Worm (Caenorhabditis elegans) whole organism, mixed stage, embryonic: ENCODE measurements around the gene T28F3.11.

Experiments
- M03D4.4 ChIP-seq: sonication (generic microtip); optimal IDR thresholded peaks from 2 replicates; lab custom pipeline; 2017; ENCODE audit warnings: mild to moderate bottlenecking, missing genetic modification characterization, missing compliant biosample characterization
- bed-3 ChIP-seq: fragments of 200-800 bp; sonication (Bioruptor generic); optimal IDR thresholded peaks from 3 replicates; lab custom pipeline; 2018; ENCODE audit warnings: mild to moderate bottlenecking, missing genetic modification characterization, moderate library complexity, missing compliant biosample characterization
- blmp-1 ChIP-seq: fragments of 150-350 bp; optimal IDR thresholded peaks from 2 replicates; lab custom pipeline; 2014; ENCODE audit warnings: missing biosample characterization, missing genetic modification characterization
- ceh-39 ChIP-seq: fragments of 150-350 bp; optimal IDR thresholded peaks from 2 replicates; lab custom pipeline; 2014; ENCODE audit warnings: missing biosample characterization, missing genetic modification characterization
- ceh-43 ChIP-seq: fragments of 200-800 bp; sonication (Bioruptor generic); optimal IDR thresholded peaks from 2 replicates; lab custom pipeline; 2018; ENCODE audit warnings: mild to moderate bottlenecking, missing genetic modification characterization, moderate library complexity, missing compliant biosample characterization
- ceh-83 ChIP-seq: fragments of 200-800 bp; sonication (Bioruptor generic); optimal IDR thresholded peaks from 2 replicates; lab custom pipeline; 2018; ENCODE audit warnings: mild to moderate bottlenecking, missing genetic modification characterization, missing compliant biosample characterization
- ces-1 ChIP-seq: fragments of 150-350 bp; optimal IDR thresholded peaks from 2 replicates; lab custom pipeline; 2014; ENCODE audit warnings: missing biosample characterization, missing genetic modification reagents, missing genetic modification characterization
- cnd-1 ChIP-seq: fragments of 200-800 bp; sonication (Bioruptor generic); optimal IDR thresholded peaks from 2 replicates; lab custom pipeline; 2018; ENCODE audit warnings: mild to moderate bottlenecking, missing genetic modification characterization, missing compliant biosample characterization
- elt-1 ChIP-seq: sonication (generic microtip); optimal IDR thresholded peaks from 2 replicates; lab custom pipeline; 2017; ENCODE audit warnings: missing genetic modification characterization, mild to moderate bottlenecking, missing compliant biosample characterization, antibody characterized with exemption, moderate library complexity, borderline replicate concordance; ENCODE audit not compliant: insufficient read depth
- elt-3 ChIP-seq: fragments of 150-350 bp; optimal IDR thresholded peaks from 2 replicates; lab custom pipeline; 2014; ENCODE audit warnings: missing biosample characterization, missing genetic modification characterization
- flh-1 ChIP-seq: fragments of 200-800 bp; sonication (Bioruptor generic); optimal IDR thresholded peaks from 2 replicates; lab custom pipeline; 2018; ENCODE audit warnings: mild to moderate bottlenecking, missing genetic modification characterization, moderate library complexity, missing compliant biosample characterization
- ham-2 ChIP-seq: fragments of 200-800 bp; sonication (Bioruptor generic); optimal IDR thresholded peaks from 2 replicates; lab custom pipeline; 2018; ENCODE audit warnings: mild to moderate bottlenecking, missing genetic modification characterization, missing compliant biosample characterization
- hlh-1 ChIP-seq: fragments of 150-350 bp; optimal IDR thresholded peaks from 2 replicates; lab custom pipeline; 2014; ENCODE audit warnings: missing biosample characterization, missing genetic modification reagents, missing genetic modification characterization
- lin-13 ChIP-seq: fragments of 150-350 bp; optimal IDR thresholded peaks from 2 replicates; lab custom pipeline; 2014; ENCODE audit warnings: missing biosample characterization, missing genetic modification characterization
- lin-32 ChIP-seq: fragments of 200-800 bp; sonication (Bioruptor generic); optimal IDR thresholded peaks from 2 replicates; lab custom pipeline; 2018; ENCODE audit warnings: mild to moderate bottlenecking, missing genetic modification characterization, missing compliant biosample characterization
- lsy-2 ChIP-seq: fragments of 150-350 bp; optimal IDR thresholded peaks from 2 replicates; lab custom pipeline; 2014; ENCODE audit warnings: missing biosample characterization, missing genetic modification characterization
- mab-5 ChIP-seq: fragments of 150-350 bp; optimal IDR thresholded peaks from 2 replicates; lab custom pipeline; 2014; ENCODE audit warnings: missing biosample characterization, missing genetic modification characterization
- mep-1 ChIP-seq: fragments of 150-350 bp; optimal IDR thresholded peaks from 2 replicates; lab custom pipeline; 2017; ENCODE audit warnings: missing biosample characterization, missing genetic modification reagents, missing genetic modification characterization, inconsistent platforms
- mls-2 ChIP-seq: sonication (generic microtip); optimal IDR thresholded peaks from 2 replicates; lab custom pipeline; 2016; ENCODE audit warnings: mild to moderate bottlenecking, missing genetic modification characterization, moderate library complexity, missing compliant biosample characterization
- nhr-12 ChIP-seq: fragments of 150-350 bp; optimal IDR thresholded peaks from 2 replicates; lab custom pipeline; 2014; ENCODE audit warnings: missing biosample characterization, missing genetic modification characterization
- nhr-2 ChIP-seq: fragments of 150-350 bp; optimal IDR thresholded peaks from 2 replicates; lab custom pipeline; 2014; ENCODE audit warnings: missing biosample characterization, missing genetic modification characterization
- nhr-237 ChIP-seq: fragments of 150-350 bp; optimal IDR thresholded peaks from 2 replicates; lab custom pipeline; 2014; ENCODE audit warnings: missing biosample characterization, missing genetic modification characterization
- nhr-28 ChIP-seq: fragments of 150-350 bp; optimal IDR thresholded peaks from 2 replicates; lab custom pipeline; 2014; ENCODE audit warnings: missing biosample characterization, missing genetic modification characterization
- pha-4 ChIP-seq: fragments of 150-350 bp; optimal IDR thresholded peaks from 2 replicates; lab custom pipeline; 2018; ENCODE audit warnings: missing biosample characterization, missing genetic modification reagents, missing genetic modification characterization
- sem-2 ChIP-seq: fragments of 200-800 bp; sonication (Bioruptor generic); optimal IDR thresholded peaks from 2 replicates; lab custom pipeline; 2018; ENCODE audit warnings: mild to moderate bottlenecking, missing genetic modification characterization, missing compliant biosample characterization
- snpc-4 ChIP-seq: fragments of 150-350 bp; optimal IDR thresholded peaks from 2 replicates; lab custom pipeline; 2014; ENCODE audit warnings: missing biosample characterization, missing genetic modification characterization
- sptf-1 ChIP-seq: sonication (generic microtip); optimal IDR thresholded peaks from 2 replicates; lab custom pipeline; 2017; ENCODE audit warnings: mild to moderate bottlenecking, missing genetic modification characterization, moderate library complexity, missing compliant biosample characterization
- tbx-8 ChIP-seq: fragments of 200-800 bp; sonication (Bioruptor generic); optimal IDR thresholded peaks from 2 replicates; lab custom pipeline; 2018; ENCODE audit warnings: mild to moderate bottlenecking, missing genetic modification characterization, moderate library complexity, missing compliant biosample characterization
- unc-39 ChIP-seq: fragments of 150-350 bp; optimal IDR thresholded peaks from 2 replicates; lab custom pipeline; 2014; ENCODE audit warnings: missing biosample characterization, missing genetic modification characterization
- unc-62 ChIP-seq: fragments of 150-350 bp; optimal IDR thresholded peaks from 2 replicates; lab custom pipeline; 2014; ENCODE audit warnings: missing biosample characterization, missing genetic modification reagents, missing genetic modification characterization
- zip-8 ChIP-seq: fragments of 150-350 bp; optimal IDR thresholded peaks from 2 replicates; lab custom pipeline; 2014; ENCODE audit warnings: missing biosample characterization, missing genetic modification characterization
- ztf-11 ChIP-seq: fragments of 150-350 bp; optimal IDR thresholded peaks from 2 replicates; lab custom pipeline; 2014; ENCODE audit warnings: missing biosample characterization, missing genetic modification characterization

The T28F3.11 gene

DNA sequence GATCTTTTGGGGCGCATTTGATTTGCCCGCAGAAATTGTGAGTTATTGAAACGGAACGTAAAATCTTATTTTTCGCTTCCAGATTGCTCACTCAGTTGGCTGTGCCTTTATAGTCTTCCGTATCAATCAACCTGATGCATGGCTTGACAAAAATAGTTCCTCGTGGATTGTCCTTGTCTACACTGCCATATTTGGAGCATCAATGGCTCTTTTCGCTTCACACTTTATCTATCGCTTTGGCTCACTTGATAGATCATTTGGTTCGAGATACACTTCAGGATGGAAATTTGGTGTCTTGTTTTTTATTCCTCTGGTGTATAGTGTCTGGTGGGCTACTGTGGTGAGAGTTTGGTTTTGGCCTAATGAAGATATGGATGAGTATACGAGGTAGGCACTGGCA, 25.8 kb downstream of the T28F3.11 start:
- TF ChIP-seq lsy-2 (tag; lab: Kevin White, UChicago) (no peak), ceh-83 (GFP tag; lab: Kevin White, UChicago) (no peak), lin-32 (GFP tag; lab: Kevin White, UChicago) (no peak), snpc-4 (tag; lab: Kevin White, UChicago) (no peak), mab-5 (tag; lab: Kevin White, UChicago) (no peak), elt-1 (tag; lab: Kevin White, UChicago) (no peak), unc-39 (tag; lab: Kevin White, UChicago) (no peak), ceh-39 (tag; lab: Kevin White, UChicago) (no peak), sem-2 (no peak), ceh-43 (GFP tag; lab: Kevin White, UChicago) (no peak), ham-2 (no peak), bed-3 (no peak), mep-1 (tag; lab: Kevin White, UChicago) (no peak)
- TF ChIP-seq, all 35 proteins: peak for 0

DNA sequence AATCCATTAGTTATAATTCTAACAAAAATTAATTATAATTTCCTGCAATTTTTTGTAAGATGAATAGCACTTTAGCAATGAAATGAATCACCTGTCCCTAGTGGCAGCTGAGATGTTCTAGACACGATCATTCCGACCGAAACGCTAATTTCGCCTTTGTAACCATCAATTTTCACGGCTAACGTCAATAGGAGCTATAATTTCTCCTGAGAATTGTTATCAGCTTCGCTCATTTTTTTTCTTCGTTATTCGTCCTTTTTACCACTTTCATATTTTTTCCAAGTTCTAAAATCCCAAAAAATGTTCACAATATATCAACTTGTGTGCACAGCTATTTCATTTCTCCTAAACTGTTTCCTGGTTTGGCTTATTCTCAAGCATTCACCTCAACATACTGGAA, 26.2 kb downstream of the T28F3.11 start, which contains the start of gene str-187:
Gene str-187, plus strand, starts transcription at position 301 of the 400 bp plus-strand sequence.
- TF ChIP-seq ceh-39 (tag; lab: Kevin White, UChicago) (no peak), mls-2 (tag; lab: Kevin White, UChicago) (no peak), ceh-83 (GFP tag; lab: Kevin White, UChicago) (no peak), unc-62 (GFP tag; lab: Kevin White, UChicago) (no peak), zip-8 (tag; lab: Kevin White, UChicago) (no peak), lsy-2 (tag; lab: Kevin White, UChicago) (no peak), nhr-12 (no peak), flh-1 (no peak), M03D4.4 (tag; lab: Kevin White, UChicago) (no peak), lin-13 (no peak), cnd-1 (no peak)

DNA sequence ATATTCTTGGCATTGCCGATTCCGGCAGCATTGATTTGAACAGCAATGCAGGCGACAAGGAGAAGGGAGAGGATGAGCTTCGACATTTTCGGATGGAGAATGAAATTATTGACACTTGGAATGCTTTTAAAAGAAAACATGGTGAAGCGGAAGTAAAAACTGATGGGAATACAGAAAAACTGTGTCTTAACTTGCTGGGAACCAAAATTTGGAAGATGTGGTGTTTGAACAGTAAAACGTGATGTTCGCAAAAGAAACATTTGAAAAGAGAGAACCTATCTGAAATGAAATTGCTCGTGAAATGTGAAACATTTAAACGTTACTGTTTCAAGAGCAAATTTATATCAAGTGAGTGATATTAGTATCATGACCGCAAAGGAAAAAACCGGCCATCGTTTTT, 26.8 kb downstream of the T28F3.11 start, which contains the start of gene F26D10.13:
Gene F26D10.13, minus strand, starts transcription at position 101 of the 400 bp plus-strand sequence.
- TF ChIP-seq flh-1 (no peak), M03D4.4 (tag; lab: Kevin White, UChicago) (no peak), ham-2 (no peak), unc-62 (GFP tag; lab: Kevin White, UChicago) (no peak), ceh-39 (tag; lab: Kevin White, UChicago) (no peak), bed-3 (no peak), nhr-28 (tag; lab: Kevin White, UChicago) (no peak), snpc-4 (tag; lab: Kevin White, UChicago) (no peak), tbx-8 (GFP tag; lab: Kevin White, UChicago) (no peak), ceh-43 (GFP tag; lab: Kevin White, UChicago) (no peak), ces-1 (GFP tag; lab: Kevin White, UChicago) (no peak), blmp-1 (tag; lab: Kevin White, UChicago) (no peak)

DNA sequence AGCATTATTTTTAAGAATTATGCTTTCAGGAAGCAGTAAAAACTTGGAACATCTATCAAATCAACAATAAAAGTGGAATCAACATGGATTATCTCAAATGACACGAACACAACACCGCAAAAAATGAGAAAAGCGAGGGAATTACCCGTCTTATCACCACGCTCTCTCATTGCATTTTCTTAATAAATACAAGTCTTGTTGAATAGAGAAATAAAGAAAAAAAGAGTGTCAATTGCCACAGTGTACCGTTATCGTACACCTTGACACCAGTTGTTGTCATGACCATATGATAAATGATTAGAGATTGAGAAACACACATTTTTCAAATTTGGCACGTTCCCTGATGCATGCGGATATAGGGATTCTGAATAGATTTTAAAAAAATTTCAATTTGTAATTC, 27.8 kb downstream of the T28F3.11 start:
- TF ChIP-seq ztf-11 (tag; lab: Kevin White, UChicago) (no peak), nhr-28 (tag; lab: Kevin White, UChicago) (no peak), bed-3 (no peak), ceh-39 (tag; lab: Kevin White, UChicago) (no peak), tbx-8 (GFP tag; lab: Kevin White, UChicago) (no peak), ceh-83 (GFP tag; lab: Kevin White, UChicago) (no peak), lin-32 (GFP tag; lab: Kevin White, UChicago) (no peak), blmp-1 (tag; lab: Kevin White, UChicago) (no peak), sem-2 (no peak)

DNA sequence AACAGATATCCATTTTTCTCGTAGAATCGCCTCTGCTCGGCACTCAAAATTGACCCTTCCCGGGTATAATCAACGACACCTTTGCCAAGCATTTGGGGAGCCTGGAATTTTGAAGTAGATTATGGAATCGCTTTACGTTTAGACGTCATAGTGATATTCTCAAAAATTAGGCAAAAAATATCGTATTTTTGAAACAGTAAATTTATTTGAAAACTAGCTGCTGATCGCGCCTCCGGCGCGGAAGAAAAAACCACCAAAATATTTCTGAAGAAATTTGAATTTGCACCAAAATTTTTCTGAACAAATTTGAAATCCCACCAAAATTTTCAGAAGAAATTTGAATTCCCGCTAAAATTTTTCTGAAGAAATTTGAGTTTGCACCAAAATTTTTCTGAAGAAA, 29.1 kb downstream of the T28F3.11 start, which contains the start of gene ZK550.6:
Gene ZK550.6, minus strand, starts transcription at position 101 of the 400 bp plus-strand sequence.
- TF ChIP-seq M03D4.4 (tag; lab: Kevin White, UChicago) (no peak), hlh-1 (tag; lab: Kevin White, UChicago) (no peak), elt-1 (tag; lab: Kevin White, UChicago) (no peak), ceh-43 (GFP tag; lab: Kevin White, UChicago) (no peak)
- TF ChIP-seq, all 35 proteins: peak for 0

DNA sequence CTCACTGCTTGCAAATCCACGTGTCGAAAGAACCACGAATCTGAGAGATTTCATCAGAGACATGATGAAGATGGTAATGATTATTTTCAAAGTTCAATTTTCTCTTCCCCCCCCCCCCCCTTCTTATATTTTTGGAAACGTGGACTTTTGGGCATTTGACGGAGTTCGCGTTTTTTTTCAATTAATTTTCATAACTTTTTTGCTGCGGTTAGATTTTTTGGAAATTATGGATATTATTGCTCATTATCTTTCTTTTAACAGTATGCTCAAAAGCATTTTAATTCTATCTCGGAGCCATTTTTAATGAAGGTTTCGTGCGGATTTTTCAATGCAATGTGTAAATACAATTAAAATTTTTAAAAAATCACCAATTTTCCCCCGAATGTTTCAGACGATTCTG, 32.2 kb downstream of the T28F3.11 start, which contains the start of gene phyh-1:
Gene phyh-1, minus strand, starts transcription at position 101 of the 400 bp plus-strand sequence.
- TF ChIP-seq flh-1 (no peak), unc-39 (tag; lab: Kevin White, UChicago) (no peak), bed-3 (no peak), mab-5 (tag; lab: Kevin White, UChicago) (no peak), sem-2 (no peak), pha-4 (tag; lab: Kevin White, UChicago) (no peak), blmp-1 (tag; lab: Kevin White, UChicago) (no peak), elt-3 (tag; lab: Kevin White, UChicago) (no peak), nhr-2 (no peak), nhr-12 (no peak), snpc-4 (tag; lab: Kevin White, UChicago) (no peak), nhr-237 (tag; lab: Kevin White, UChicago) (no peak), sptf-1 (no peak), elt-1 (tag; lab: Kevin White, UChicago) (no peak), ces-1 (GFP tag; lab: Kevin White, UChicago) (no peak), mls-2 (tag; lab: Kevin White, UChicago) (no peak), lin-32 (GFP tag; lab: Kevin White, UChicago) (no peak), hlh-1 (tag; lab: Kevin White, UChicago) (no peak), unc-62 (GFP tag; lab: Kevin White, UChicago) (no peak)
